Worm (Caenorhabditis elegans): ENCODE measurements around the gene agxt-1.

- no peak for TF ChIP-seq mxl-1 (tag; optimal IDR thresholded peaks at IDR 0.05)
- TF ChIP-seq F57C9.4 (tag; optimal IDR thresholded peaks at IDR 0.05) = no peak
- no peak for TF ChIP-seq attf-5 (GFP tag; optimal IDR thresholded peaks at IDR 0.05)
- no peak for TF ChIP-seq lag-1 (GFP tag; IDR thresholded peaks at IDR 0.05)
- TF ChIP-seq tbp1 (GFP tag; optimal IDR thresholded peaks at IDR 0.05) = no peak
- no peak for TF ChIP-seq madf-6 (GFP tag; IDR thresholded peaks at IDR 0.05)
- TF ChIP-seq snpc-1.3 (tag; optimal IDR thresholded peaks at IDR 0.05; ENCODE audit: insufficient read depth) = no peak
- no peak for TF ChIP-seq B0261.1 (tag; optimal IDR thresholded peaks at IDR 0.05)
- TF ChIP-seq egl-44 (GFP tag; IDR thresholded peaks at IDR 0.05) = no peak
- TF ChIP-seq aptf-3 (GFP tag; IDR thresholded peaks at IDR 0.05) = no peak
- no peak for TF ChIP-seq F22D6.2 (tag; optimal IDR thresholded peaks at IDR 0.05)
- no peak for TF ChIP-seq tbx-9 (tag; optimal IDR thresholded peaks at IDR 0.05; ENCODE audit: borderline replicate concordance)
- no peak for TF ChIP-seq dpff-1 (tag; optimal IDR thresholded peaks at IDR 0.05)
- TF ChIP-seq mel-28 (tag; optimal IDR thresholded peaks at IDR 0.05; ENCODE audit: borderline replicate concordance) = no peak
These were observed 14.2 kb downstream of the agxt-1 start, which contains the start of gene snb-6 for ce11 chrII:8859596-8859995.

All from whole organism, young adult.